Worm (Caenorhabditis elegans): ENCODE data around the gene pals-17.

ce11 chrIII:1409139-1409538 lies 17.5 kb upstream of the pals-17 start, which contains the start of gene Y82E9BR.22:
- TF ChIP-seq Y75B8A.6 (GFP tag; IDR thresholded peaks at IDR 0.05) (no peak), snpc-1.2 (GFP tag; IDR thresholded peaks at IDR 0.05) (no peak), nhr-48 (tag; optimal IDR thresholded peaks at IDR 0.05) (no peak), nhr-102 (tag; optimal IDR thresholded peaks at IDR 0.05) (no peak), snpc-4 (tag; optimal IDR thresholded peaks at IDR 0.05) (no peak), lsy-2 (tag; optimal IDR thresholded peaks at IDR 0.05) (no peak)
